Worm (Caenorhabditis elegans) whole organism, mixed stage, embryonic: ENCODE results near the gene peb-1.

Experiments
- bed-3 ChIP-seq: fragments of 200-800 bp; sonication (Bioruptor generic); optimal IDR thresholded peaks from 3 replicates; lab custom pipeline; 2018; ENCODE audit warnings: mild to moderate bottlenecking, missing genetic modification characterization, moderate library complexity, missing compliant biosample characterization
- blmp-1 ChIP-seq: fragments of 150-350 bp; optimal IDR thresholded peaks from 2 replicates; lab custom pipeline; 2014; ENCODE audit warnings: missing biosample characterization, missing genetic modification characterization
- ces-1 ChIP-seq: fragments of 150-350 bp; optimal IDR thresholded peaks from 2 replicates; lab custom pipeline; 2014; ENCODE audit warnings: missing biosample characterization, missing genetic modification reagents, missing genetic modification characterization
- flh-1 ChIP-seq: fragments of 200-800 bp; sonication (Bioruptor generic); optimal IDR thresholded peaks from 2 replicates; lab custom pipeline; 2018; ENCODE audit warnings: mild to moderate bottlenecking, missing genetic modification characterization, moderate library complexity, missing compliant biosample characterization
- ham-2 ChIP-seq: fragments of 200-800 bp; sonication (Bioruptor generic); optimal IDR thresholded peaks from 2 replicates; lab custom pipeline; 2018; ENCODE audit warnings: mild to moderate bottlenecking, missing genetic modification characterization, missing compliant biosample characterization
- mep-1 ChIP-seq: fragments of 150-350 bp; optimal IDR thresholded peaks from 2 replicates; lab custom pipeline; 2017; ENCODE audit warnings: missing biosample characterization, missing genetic modification reagents, missing genetic modification characterization, inconsistent platforms
- nhr-12 ChIP-seq: fragments of 150-350 bp; optimal IDR thresholded peaks from 2 replicates; lab custom pipeline; 2014; ENCODE audit warnings: missing biosample characterization, missing genetic modification characterization
- nhr-28 ChIP-seq: fragments of 150-350 bp; optimal IDR thresholded peaks from 2 replicates; lab custom pipeline; 2014; ENCODE audit warnings: missing biosample characterization, missing genetic modification characterization
- sem-2 ChIP-seq: fragments of 200-800 bp; sonication (Bioruptor generic); optimal IDR thresholded peaks from 2 replicates; lab custom pipeline; 2018; ENCODE audit warnings: mild to moderate bottlenecking, missing genetic modification characterization, missing compliant biosample characterization
- unc-39 ChIP-seq: fragments of 150-350 bp; optimal IDR thresholded peaks from 2 replicates; lab custom pipeline; 2014; ENCODE audit warnings: missing biosample characterization, missing genetic modification characterization
- unc-62 ChIP-seq: fragments of 150-350 bp; optimal IDR thresholded peaks from 2 replicates; lab custom pipeline; 2014; ENCODE audit warnings: missing biosample characterization, missing genetic modification reagents, missing genetic modification characterization
- ztf-11 ChIP-seq: fragments of 150-350 bp; optimal IDR thresholded peaks from 2 replicates; lab custom pipeline; 2014; ENCODE audit warnings: missing biosample characterization, missing genetic modification characterization

DNA sequence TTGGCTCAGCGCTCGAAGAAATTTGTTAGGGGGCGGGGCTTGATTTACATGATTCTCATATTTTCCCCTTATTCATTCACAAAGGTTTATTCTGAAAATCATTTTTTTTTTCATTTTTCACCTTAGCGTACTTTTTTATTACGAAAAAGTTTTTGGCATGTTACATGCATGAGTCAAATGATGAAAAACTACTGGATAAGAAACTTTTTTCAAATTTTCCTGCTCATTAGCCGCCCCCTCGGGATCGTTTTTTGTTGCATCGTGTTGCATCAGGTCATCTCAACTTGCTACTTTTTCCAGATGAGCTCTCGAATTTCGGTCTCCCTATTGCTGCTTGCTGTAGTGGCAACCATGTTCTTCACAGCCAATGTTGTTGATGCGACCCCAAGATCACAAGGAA, 47.8 kb upstream of the peb-1 start, which contains the start of gene pdf-2:
- TF ChIP-seq nhr-28 (no peak), blmp-1 (tag; lab: Kevin White, UChicago) (no peak), unc-62 (no peak), bed-3 (GFP tag; lab: Kevin White, UChicago) (no peak), sem-2 (no peak), ham-2 (GFP tag; lab: Kevin White, UChicago) (no peak), unc-39 (tag; lab: Kevin White, UChicago) (no peak), nhr-12 (tag; lab: Kevin White, UChicago) (no peak), ztf-11 (tag; lab: Kevin White, UChicago) (no peak), flh-1 (no peak), ces-1 (GFP tag; lab: Kevin White, UChicago) (no peak), mep-1 (no peak)
